Worm (Caenorhabditis elegans) whole organism, L1 larva: ENCODE results near the gene nud-1.

Experiments used
- F16B12.6 ChIP-seq: fragments of 150-350 bp; optimal IDR thresholded peaks from 2 replicates; lab custom pipeline; 2014; ENCODE audit warnings: missing biosample characterization, missing genetic modification characterization
- blmp-1 ChIP-seq: fragments of 150-350 bp; optimal IDR thresholded peaks from 2 replicates; lab custom pipeline; 2014; ENCODE audit warnings: missing biosample characterization, missing genetic modification characterization
- ceh-82 ChIP-seq, 3 experiments: fragments of 150-350 bp in 1 of 3; sonication (generic microtip) in 2 of 3; optimal IDR thresholded peaks; 2 replicates each; lab custom pipeline; 2014 to 2017; ENCODE audit warnings: missing biosample characterization in 3 of 3, missing genetic modification characterization in 3 of 3
- ceh-88 ChIP-seq: fragments of 200-800 bp; sonication (Bioruptor generic); IDR thresholded peaks from 2 replicates; pipeline ENCODE4 v1.3.6; 2022; ENCODE audit warnings: missing genetic modification characterization, missing compliant biosample characterization
- dpl-1 ChIP-seq, 3 experiments: fragments of 150-350 bp in 2 of 3; sonication (generic microtip) in 1 of 3; optimal IDR thresholded peaks; 2 replicates each; lab custom pipeline; 2014 to 2017; ENCODE audit warnings: missing biosample characterization in 3 of 3, missing genetic modification characterization in 3 of 3, missing genetic modification reagents in 3 of 3
- dsc-1 ChIP-seq: sonication (generic microtip); optimal IDR thresholded peaks from 2 replicates; lab custom pipeline; 2016; ENCODE audit warnings: mild to moderate bottlenecking, missing genetic modification characterization, missing compliant biosample characterization
- efl-1 ChIP-seq, 4 experiments: fragments of 150-350 bp; optimal IDR thresholded peaks in 3 of 4; peaks in 1 of 4; 1 replicate in 1 of 4; 2 replicates in 3 of 4; lab custom pipeline; 2014; ENCODE audit warnings: missing biosample characterization in 2 of 4, missing genetic modification characterization in 2 of 4, missing genetic modification reagents in 2 of 4
- efl-3 ChIP-seq: fragments of 200-800 bp; sonication (Bioruptor generic); optimal IDR thresholded peaks from 2 replicates; lab custom pipeline; 2018; ENCODE audit warnings: mild to moderate bottlenecking, missing genetic modification characterization, missing compliant biosample characterization
- egl-13 ChIP-seq: sonication (generic microtip); optimal IDR thresholded peaks from 2 replicates; lab custom pipeline; 2016; ENCODE audit warnings: missing genotype, missing genetic modification reagents, missing genetic modification characterization, missing compliant biosample characterization
- elt-3 ChIP-seq, 6 experiments: fragments of 150-350 bp in 1 of 6; sonication (generic microtip); optimal IDR thresholded peaks; 2 replicates each; lab custom pipeline; 2017 to 2018; ENCODE audit warnings: missing biosample characterization in 6 of 6, missing genetic modification characterization in 6 of 6, inconsistent platforms in 1 of 6
- fkh-8 ChIP-seq: sonication (generic microtip); optimal IDR thresholded peaks from 2 replicates; lab custom pipeline; 2016; ENCODE audit warnings: mild to moderate bottlenecking, missing genetic modification characterization, missing compliant biosample characterization
- fos-1 ChIP-seq: fragments of 150-350 bp; optimal IDR thresholded peaks from 2 replicates; lab custom pipeline; 2014; ENCODE audit warnings: missing biosample characterization, missing genetic modification characterization
- grh-1 ChIP-seq: fragments of 200-800 bp; sonication (Bioruptor generic); IDR thresholded peaks from 2 replicates; pipeline ENCODE4 v1.3.6; 2022; ENCODE audit warnings: missing genetic modification reagents, missing genetic modification characterization, missing compliant biosample characterization
- irx-1 ChIP-seq: sonication (generic microtip); optimal IDR thresholded peaks from 2 replicates; lab custom pipeline; 2016; ENCODE audit warnings: missing genetic modification characterization, missing compliant biosample characterization
- lin-14 ChIP-seq: fragments of 200-800 bp; sonication (Bioruptor generic); optimal IDR thresholded peaks from 2 replicates; lab custom pipeline; 2018; ENCODE audit warnings: mild to moderate bottlenecking, missing genetic modification characterization, moderate library complexity, missing compliant biosample characterization
- lin-15B ChIP-seq: fragments of 150-350 bp; sonication (generic microtip); optimal IDR thresholded peaks from 3 replicates; lab custom pipeline; 2014; ENCODE audit warnings: missing biosample characterization, missing genetic modification characterization
- lin-35 ChIP-seq, 2 experiments: fragments of 150-350 bp; optimal IDR thresholded peaks; 2 replicates each; lab custom pipeline; 2014; ENCODE audit warnings: missing biosample characterization in 2 of 2, missing genetic modification characterization in 2 of 2, missing genetic modification reagents in 2 of 2
- lsy-2 ChIP-seq, 2 experiments: fragments of 150-350 bp; optimal IDR thresholded peaks; 2 replicates each; lab custom pipeline; 2014; ENCODE audit warnings: missing biosample characterization in 2 of 2, missing genetic modification characterization in 2 of 2
- mab-9 ChIP-seq: fragments of 200-800 bp; sonication (Bioruptor generic); IDR thresholded peaks from 2 replicates; pipeline ENCODE4 v1.3.6; 2022; ENCODE audit warnings: missing genetic modification reagents, missing genetic modification characterization, missing compliant biosample characterization
- mdl-1 ChIP-seq, 2 experiments: fragments of 150-350 bp; optimal IDR thresholded peaks; 2 replicates each; lab custom pipeline; 2014 to 2017; ENCODE audit warnings: missing biosample characterization in 2 of 2, missing genetic modification characterization in 2 of 2, inconsistent platforms in 1 of 2
- mep-1 ChIP-seq: fragments of 150-350 bp; optimal IDR thresholded peaks from 2 replicates; lab custom pipeline; 2014; ENCODE audit warnings: missing biosample characterization, missing genetic modification characterization
- nhr-19 ChIP-seq: fragments of 200-800 bp; sonication (Bioruptor generic); conservative IDR thresholded peaks from 2 replicates; pipeline ENCODE4 v1.3.6; 2022; ENCODE audit warnings: missing genetic modification characterization, missing compliant biosample characterization
- nhr-20 ChIP-seq: sonication (generic microtip); optimal IDR thresholded peaks from 2 replicates; lab custom pipeline; 2016; ENCODE audit warnings: mild to moderate bottlenecking, missing genetic modification characterization, missing compliant biosample characterization
- nhr-237 ChIP-seq: fragments of 150-350 bp; optimal IDR thresholded peaks from 2 replicates; lab custom pipeline; 2014; ENCODE audit warnings: missing biosample characterization, missing genetic modification characterization
- nhr-47 ChIP-seq: sonication (generic microtip); optimal IDR thresholded peaks from 2 replicates; lab custom pipeline; 2016; ENCODE audit warnings: mild to moderate bottlenecking, missing genetic modification characterization, moderate library complexity, missing compliant biosample characterization
- nhr-71 ChIP-seq: sonication (generic microtip); optimal IDR thresholded peaks from 2 replicates; lab custom pipeline; 2016; ENCODE audit warnings: mild to moderate bottlenecking, missing genetic modification characterization, moderate library complexity, missing compliant biosample characterization
- nhr-84 ChIP-seq: sonication (generic microtip); optimal IDR thresholded peaks from 2 replicates; lab custom pipeline; 2017; ENCODE audit warnings: missing biosample characterization, missing genetic modification characterization
- nhr-85 ChIP-seq: sonication (generic microtip); peaks from one replicate; lab custom pipeline; 2016; ENCODE audit warnings: missing genetic modification characterization, inconsistent platforms, missing compliant biosample characterization
- nhr-90 ChIP-seq: sonication (generic microtip); optimal IDR thresholded peaks from 2 replicates; lab custom pipeline; 2016; ENCODE audit warnings: mild to moderate bottlenecking, missing genetic modification characterization, missing compliant biosample characterization; ENCODE audit not compliant: poor library complexity
- rnt-1 ChIP-seq: sonication (generic microtip); optimal IDR thresholded peaks from 2 replicates; lab custom pipeline; 2016; ENCODE audit warnings: mild to moderate bottlenecking, missing genetic modification characterization, moderate library complexity, missing compliant biosample characterization
- skn-1 ChIP-seq: fragments of 150-350 bp; optimal IDR thresholded peaks from 2 replicates; lab custom pipeline; 2014; ENCODE audit warnings: missing biosample characterization, missing genetic modification characterization
- snpc-4 ChIP-seq: fragments of 150-350 bp; optimal IDR thresholded peaks from 2 replicates; lab custom pipeline; 2014; ENCODE audit warnings: missing biosample characterization, missing genetic modification characterization
- snu-23 ChIP-seq: sonication (generic microtip); optimal IDR thresholded peaks from 2 replicates; lab custom pipeline; 2016; ENCODE audit warnings: missing genetic modification characterization, missing compliant biosample characterization
- sox-4 ChIP-seq: sonication (generic microtip); optimal IDR thresholded peaks from 2 replicates; lab custom pipeline; 2016; ENCODE audit warnings: missing genetic modification characterization, missing compliant biosample characterization
- swsn-7 ChIP-seq: sonication (generic microtip); optimal IDR thresholded peaks from 2 replicates; lab custom pipeline; 2016; ENCODE audit warnings: missing genetic modification characterization, missing compliant biosample characterization
- unc-130 ChIP-seq: fragments of 150-350 bp; optimal IDR thresholded peaks from 2 replicates; lab custom pipeline; 2017; ENCODE audit warnings: missing biosample characterization, missing genetic modification characterization, inconsistent platforms
- unc-86 ChIP-seq: sonication (generic microtip); optimal IDR thresholded peaks from 2 replicates; lab custom pipeline; 2016; ENCODE audit warnings: missing genetic modification characterization, missing compliant biosample characterization
- unc-98 ChIP-seq: fragments of 200-800 bp; sonication (Bioruptor generic); IDR thresholded peaks from 2 replicates; pipeline ENCODE4 v1.3.6; 2022; ENCODE audit warnings: missing genetic modification characterization, missing compliant biosample characterization
- xbp-1 ChIP-seq: sonication (generic microtip); optimal IDR thresholded peaks from 2 replicates; lab custom pipeline; 2016; ENCODE audit warnings: missing genetic modification characterization, missing compliant biosample characterization
- zip-4 ChIP-seq: fragments of 200-800 bp; sonication (Bioruptor generic); optimal IDR thresholded peaks from 2 replicates; lab custom pipeline; 2018; ENCODE audit warnings: mild to moderate bottlenecking, missing genetic modification characterization, moderate library complexity, missing compliant biosample characterization
- ztf-11 ChIP-seq, 2 experiments: sonication (generic microtip); optimal IDR thresholded peaks; 2 replicates each; lab custom pipeline; 2016 to 2017; ENCODE audit warnings: missing genetic modification characterization in 2 of 2, missing biosample characterization in 1 of 2, missing compliant biosample characterization in 1 of 2
- ztf-4 ChIP-seq: fragments of 150-350 bp; optimal IDR thresholded peaks from 2 replicates; lab custom pipeline; 2014; ENCODE audit warnings: missing biosample characterization, missing genetic modification characterization

Gene nud-1

DNA sequence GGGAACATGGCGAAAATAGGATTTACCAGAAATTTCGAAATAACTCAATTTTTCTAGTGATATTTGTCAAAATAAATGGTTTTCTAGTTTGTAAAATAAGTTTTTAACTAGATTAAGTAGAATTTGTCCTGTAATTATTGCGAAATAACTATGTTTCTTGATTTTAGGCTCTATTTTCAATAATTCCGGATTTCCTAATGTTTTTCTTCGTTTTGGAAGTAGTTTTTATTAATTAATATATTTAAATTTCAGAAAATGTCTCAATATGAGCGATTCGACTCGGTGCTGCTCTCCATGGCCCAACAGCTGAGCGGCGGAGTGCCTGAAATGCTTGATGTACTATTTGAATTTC, at the start of gene nud-1:
TSS of gene nud-1 (plus strand) at position 253 of the 352 bp plus-strand sequence.
- no peak for TF ChIP-seq xbp-1 (tag; lab: Kevin White, UChicago)
- TF ChIP-seq nhr-71 (tag; lab: Kevin White, UChicago), result no peak
- TF ChIP-seq F16B12.6 (tag; lab: Kevin White, UChicago), result no peak
- TF ChIP-seq nhr-84, result no peak
- TF ChIP-seq mab-9 (GFP tag; lab: Robert Waterston, UW), result no peak
- no peak for TF ChIP-seq fkh-8 (tag; lab: Kevin White, UChicago)
- no peak for TF ChIP-seq fos-1 (tag; lab: Kevin White, UChicago)

DNA sequence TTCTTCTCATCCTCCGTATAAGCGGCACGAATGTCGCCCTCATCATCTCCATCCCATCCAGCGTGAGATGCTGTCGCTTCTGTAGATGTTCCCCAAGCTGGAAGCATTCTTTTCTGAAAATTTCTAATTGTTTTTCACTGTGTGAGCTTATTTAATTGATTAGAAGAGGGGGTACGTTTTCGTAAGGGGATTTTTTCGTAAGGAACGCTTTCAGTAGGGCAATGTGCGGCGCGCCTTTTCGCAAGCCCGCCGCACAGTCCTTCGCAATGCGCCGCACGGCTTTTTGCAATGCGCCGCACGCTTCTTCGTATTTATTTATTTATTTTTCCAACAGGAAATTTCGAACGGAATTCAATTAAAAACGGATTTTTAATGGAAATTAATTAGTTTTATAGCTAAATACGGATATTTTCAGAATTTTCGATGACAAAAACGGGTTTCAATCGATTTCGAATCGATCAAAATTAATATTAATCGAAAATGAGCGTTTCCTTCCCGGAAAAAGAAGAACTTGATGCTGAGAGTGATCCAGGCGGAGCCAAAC, 48.3 kb upstream of the nud-1 start, which contains the start of gene set-25:
TSS of gene set-25 (minus strand) at position 120 of the 544 bp plus-strand sequence.
- peak in 1 of 2 experiments; percentile 23 for TF ChIP-seq lsy-2 (tag; optimal IDR thresholded peaks at IDR 0.05; lab: Kevin White, UChicago)
- TF ChIP-seq dpl-1 (GFP tag; optimal IDR thresholded peaks at IDR 0.05; lab: Kevin White, UChicago), result peak in 1 of 3 experiments; percentile 31
- TF ChIP-seq nhr-71 (tag; lab: Kevin White, UChicago), result peak; percentile 44
- peak; percentile 14 for TF ChIP-seq nhr-47
- 0 out of 2 replicates have a peak, but pooled peaks have one; percentile 34 for TF ChIP-seq ceh-88 (GFP tag; lab: Robert Waterston, UW)
- peak; percentile 4 for TF ChIP-seq dsc-1
- TF ChIP-seq nhr-85 (tag; lab: Kevin White, UChicago), result peak; percentile 38
- TF ChIP-seq snu-23, result peak; percentile 9
- TF ChIP-seq nhr-19 (GFP tag; lab: Robert Waterston, UW), result peak; percentile 36
- peak in 1 of 2 experiments; percentile 23 for TF ChIP-seq efl-1 (optimal IDR thresholded peaks at IDR 0.05; lab: Kevin White, UChicago)
- TF ChIP-seq efl-1 (GFP tag; optimal IDR thresholded peaks at IDR 0.05 in 1 of 2; lab: Kevin White, UChicago), result peak in 1 of 2 experiments; percentile 63
- peak; percentile 26 for TF ChIP-seq lin-14

DNA sequence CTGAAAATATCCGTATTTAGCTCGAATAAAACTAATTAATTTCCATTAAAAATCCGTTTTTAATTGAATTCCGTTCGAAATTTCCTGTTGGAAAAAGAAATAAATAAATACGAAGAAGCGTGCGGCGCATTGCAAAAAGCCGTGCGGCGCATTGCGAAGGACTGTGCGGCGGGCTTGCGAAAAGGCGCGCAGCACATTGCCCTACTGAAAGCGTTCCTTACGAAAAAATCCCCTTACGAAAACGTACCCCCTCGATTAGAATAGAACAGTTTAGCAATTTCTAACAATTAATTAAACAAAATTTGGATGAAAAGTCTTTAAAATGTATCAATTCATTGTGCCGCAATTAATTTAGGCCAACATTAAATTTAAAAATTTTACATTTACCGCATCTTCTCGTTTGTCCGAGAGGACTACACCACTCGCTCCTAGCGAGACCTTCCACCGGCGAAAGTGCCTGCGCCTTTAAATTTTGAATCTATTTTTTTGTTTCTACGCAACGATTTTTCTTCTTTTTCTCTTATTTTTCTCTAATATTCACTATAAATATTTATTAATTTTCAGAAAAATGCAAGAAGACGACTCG, 44.9 kb upstream of the nud-1 start, which contains the start of gene npp-18:
TSS of gene npp-18 (plus strand) at position 565 of the 586 bp plus-strand sequence.
- TF ChIP-seq irx-1, result peak; percentile 72
- peak; percentile 65 for TF ChIP-seq nhr-90 (tag; lab: Kevin White, UChicago)
- TF ChIP-seq mdl-1 (tag; optimal IDR thresholded peaks at IDR 0.05; lab: Kevin White, UChicago), result peak in 1 of 2 experiments; percentile 28
- TF ChIP-seq xbp-1 (tag; lab: Kevin White, UChicago), result peak; percentile 73
- peak; percentile 22 for TF ChIP-seq F16B12.6 (tag; lab: Kevin White, UChicago)
- TF ChIP-seq lin-14, result peak; percentile 64
- TF ChIP-seq snpc-4, result peak; percentile 38
- TF ChIP-seq ceh-88 (GFP tag; lab: Robert Waterston, UW), result peak; percentile 81
- TF ChIP-seq ceh-82 (tag; optimal IDR thresholded peaks at IDR 0.05; lab: Kevin White, UChicago), result peak; percentile 52 to 78 (median 67)
- TF ChIP-seq lin-35 (GFP tag; optimal IDR thresholded peaks at IDR 0.05; lab: Kevin White, UChicago), result peak; percentile 86 to 89
- TF ChIP-seq nhr-19 (GFP tag; lab: Robert Waterston, UW), result peak; percentile 84
- TF ChIP-seq rnt-1 (tag; lab: Kevin White, UChicago), result peak; percentile 77
- TF ChIP-seq grh-1 (GFP tag; lab: Robert Waterston, UW), result peak; percentile 73
- peak; percentile 70 for TF ChIP-seq dsc-1
- peak; percentile 70 for TF ChIP-seq unc-130
- TF ChIP-seq blmp-1 (tag; lab: Kevin White, UChicago), result peak; percentile 33
- TF ChIP-seq unc-98 (GFP tag; lab: Robert Waterston, UW), result peak; percentile 41; the same call in 1 of the 2 replicates
- peak; percentile 74 to 87 for TF ChIP-seq efl-1 (optimal IDR thresholded peaks at IDR 0.05; lab: Kevin White, UChicago)
- TF ChIP-seq efl-1 (GFP tag; optimal IDR thresholded peaks at IDR 0.05 in 1 of 2; lab: Kevin White, UChicago), result peak; percentile 87 to 98
- TF ChIP-seq sox-4 (tag; lab: Kevin White, UChicago), result peak; percentile 53
- peak; percentile 52 for TF ChIP-seq skn-1 (tag; lab: Kevin White, UChicago)
- TF ChIP-seq swsn-7 (tag; lab: Kevin White, UChicago), result peak; percentile 72
- TF ChIP-seq efl-3, result peak; percentile 5
- TF ChIP-seq elt-3 (tag; optimal IDR thresholded peaks at IDR 0.05; lab: Kevin White, UChicago), result peak in 1 of 6 experiments; percentile 29
- TF ChIP-seq snu-23, result peak; percentile 82
- TF ChIP-seq lsy-2 (tag; optimal IDR thresholded peaks at IDR 0.05; lab: Kevin White, UChicago), result peak; percentile 81 to 82
- peak; percentile 77 to 89 (median 85) for TF ChIP-seq dpl-1 (GFP tag; optimal IDR thresholded peaks at IDR 0.05; lab: Kevin White, UChicago)
- TF ChIP-seq nhr-237, result peak; percentile 28
- TF ChIP-seq fkh-8 (tag; lab: Kevin White, UChicago), result peak; percentile 53
- TF ChIP-seq ztf-4, result peak; percentile 26
- TF ChIP-seq fos-1 (tag; lab: Kevin White, UChicago), result peak; percentile 23
- TF ChIP-seq nhr-47, result peak; percentile 84
- peak; percentile 80 for TF ChIP-seq lin-15B
- peak; percentile 63 for TF ChIP-seq unc-86
- TF ChIP-seq nhr-85 (tag; lab: Kevin White, UChicago), result peak; percentile 91
- TF ChIP-seq zip-4, result peak; percentile 32
- TF ChIP-seq mab-9 (GFP tag; lab: Robert Waterston, UW), result 0 out of 2 replicates have a peak, but pooled peaks have one; percentile 55
- peak; percentile 81 for TF ChIP-seq nhr-71 (tag; lab: Kevin White, UChicago)
- peak; percentile 72 for TF ChIP-seq mep-1 (tag; lab: Kevin White, UChicago)
- TF ChIP-seq ztf-11 (tag; optimal IDR thresholded peaks at IDR 0.05; lab: Kevin White, UChicago), result peak in 1 of 2 experiments; percentile 34
- peak; percentile 68 for TF ChIP-seq nhr-20 (tag; lab: Kevin White, UChicago)
- peak; percentile 51 for TF ChIP-seq egl-13
